Fruit fly (Drosophila melanogaster) whole organism, wandering third instar larva: ENCODE data around the gene CG33284.

Experiments
- HLH106 ChIP-seq: fragments of 200-800 bp; optimal IDR thresholded peaks from 3 replicates; lab custom pipeline; 2019; ENCODE audit warnings: missing biosample characterization, mild to moderate bottlenecking, missing genetic modification characterization, moderate library complexity
- Hnf4 ChIP-seq: fragments of 200-800 bp; sonication (Bioruptor generic); optimal IDR thresholded peaks from 2 replicates; lab custom pipeline; 2016; ENCODE audit warnings: missing biosample characterization, mild to moderate bottlenecking, missing genetic modification characterization
- Hr78 ChIP-seq: fragments of >200 bp; optimal IDR thresholded peaks from 2 replicates; lab custom pipeline; 2017; ENCODE audit warnings: missing biosample characterization, missing genetic modification characterization
- Jra ChIP-seq: sonication (Bioruptor generic); optimal IDR thresholded peaks from 2 replicates; lab custom pipeline; 2016; ENCODE audit warnings: missing biosample characterization, missing genetic modification characterization
- Myc ChIP-seq: fragments of >200 bp; optimal IDR thresholded peaks from 2 replicates; lab custom pipeline; 2017
- dmrt93B ChIP-seq: fragments of 200-800 bp; sonication (Bioruptor generic); optimal IDR thresholded peaks from 2 replicates; lab custom pipeline; 2018; ENCODE audit warnings: missing biosample characterization, mild to moderate bottlenecking, missing genetic modification characterization
- dsf ChIP-seq: sonication (Bioruptor generic); optimal IDR thresholded peaks from 2 replicates; lab custom pipeline; 2016; ENCODE audit warnings: missing biosample characterization, missing genetic modification characterization, borderline replicate concordance
- usp ChIP-seq: fragments of >200 bp; optimal IDR thresholded peaks from 2 replicates; lab custom pipeline; 2017; ENCODE audit warnings: missing biosample characterization, missing genetic modification characterization

- no peak for TF ChIP-seq Jra (GFP tag; lab: Kevin White, UChicago)
- no peak for TF ChIP-seq dsf (GFP tag; lab: Kevin White, UChicago)
- TF ChIP-seq Hnf4 (GFP tag; lab: Kevin White, UChicago) = no peak
- TF ChIP-seq usp (GFP tag; lab: Kevin White, UChicago) = no peak
- no peak for TF ChIP-seq Myc
- no peak for TF ChIP-seq Hr78
- no peak for TF ChIP-seq HLH106
- no peak for TF ChIP-seq dmrt93B (GFP tag; lab: Kevin White, UChicago)
These were observed 2.2 kb upstream of the CG33284 start, which contains the start of gene CG43938 for dm6 chr3L:21121353-21121752.
